Worm (Caenorhabditis elegans): Measurements from ENCODE around the gene glb-34.

The glb-34 gene

DNA sequence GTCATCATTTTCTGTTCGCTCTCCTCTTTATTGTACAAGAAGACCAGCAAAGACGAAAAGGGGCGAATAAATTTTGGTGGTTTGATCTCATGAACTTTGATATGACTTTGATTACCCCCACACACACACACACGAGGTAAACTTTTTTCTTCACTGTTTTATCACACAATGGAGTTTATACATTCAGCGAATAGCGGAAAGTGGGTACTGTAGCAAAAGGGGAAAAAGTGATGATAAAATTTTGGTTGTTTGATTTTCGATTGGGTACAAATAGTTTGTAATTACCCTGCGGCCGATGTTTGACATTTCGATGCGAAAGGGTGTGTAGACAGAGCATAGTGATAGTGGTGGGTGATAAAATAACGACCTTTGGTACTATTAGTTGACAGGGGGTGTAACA, 21.7 kb upstream of the glb-34 start:
- TF ChIP-seq sdz-12 (GFP tag; optimal IDR thresholded peaks at IDR 0.05) (no peak), ztf-11 (tag; optimal IDR thresholded peaks at IDR 0.05) (no peak), T20F7.1 (GFP tag; optimal IDR thresholded peaks at IDR 0.05) (peak; percentile 80), unc-130 (GFP tag; optimal IDR thresholded peaks at IDR 0.05) (no peak), nhr-48 (tag; optimal IDR thresholded peaks at IDR 0.05) (peak; percentile 99), tra-1 (GFP tag; IDR thresholded peaks at IDR 0.05) (no peak; the same call in 1 of the 2 replicates), zip-2 (tag; optimal IDR thresholded peaks at IDR 0.05) (peak; percentile 61), F26F4.8 (GFP tag; conservative IDR thresholded peaks at IDR 0.05) (no peak), nhr-76 (tag; optimal IDR thresholded peaks at IDR 0.05) (peak; percentile 73), nhr-77 (tag; optimal IDR thresholded peaks at IDR 0.05) (peak; percentile 97), arid-1 (GFP tag; conservative IDR thresholded peaks at IDR 0.05) (no peak), madf-5 (GFP tag; IDR thresholded peaks at IDR 0.05) (no peak), spr-3 (GFP tag; optimal IDR thresholded peaks at IDR 0.05) (no peak), ztf-7 (tag; optimal IDR thresholded peaks at IDR 0.05) (peak; percentile 45), mes-2 (tag; optimal IDR thresholded peaks at IDR 0.05; ENCODE audit: poor library complexity, severe bottlenecking) (no peak), ceh-20 (GFP tag; IDR thresholded peaks at IDR 0.05) (peak; percentile 74), snpc-4 (tag; optimal IDR thresholded peaks at IDR 0.05) (no peak), D1046.2 (GFP tag; IDR thresholded peaks at IDR 0.05) (no peak), lin-15B (tag; optimal IDR thresholded peaks at IDR 0.05) (no peak), gei-8 (GFP tag; optimal IDR thresholded peaks at IDR 0.05) (no peak), lir-3 (tag; optimal IDR thresholded peaks at IDR 0.05) (no peak), nhr-25 (tag; optimal IDR thresholded peaks at IDR 0.05; ENCODE audit: borderline replicate concordance, insufficient read depth) (peak; percentile 94), T26A8.4 (GFP tag; IDR thresholded peaks at IDR 0.05) (no peak), hif-1 (tag; optimal IDR thresholded peaks at IDR 0.05) (no peak), dmd-6 (GFP tag; IDR thresholded peaks at IDR 0.05) (peak; percentile 100), hlh-11 (tag; optimal IDR thresholded peaks at IDR 0.05) (peak; percentile 99), madf-9 (GFP tag; conservative IDR thresholded peaks at IDR 0.05) (no peak), zfp-3 (GFP tag; conservative IDR thresholded peaks at IDR 0.05) (0 out of 2 replicates have a peak, but pooled peaks have one; percentile 58), hlh-30 (tag; optimal IDR thresholded peaks at IDR 0.05; ENCODE audit: insufficient read depth) (peak; percentile 92), mdl-1 (tag; optimal IDR thresholded peaks at IDR 0.05) (peak; percentile 83 to 99), nhr-237 (tag; optimal IDR thresholded peaks at IDR 0.05) (peak; percentile 7), aly-2 (tag; optimal IDR thresholded peaks at IDR 0.05) (no peak), F37D6.2 (tag; optimal IDR thresholded peaks at IDR 0.05) (no peak), ceh-62 (tag; optimal IDR thresholded peaks at IDR 0.05) (no peak), fkh-10 (GFP tag; optimal IDR thresholded peaks at IDR 0.05) (no peak), set-16 (GFP tag; IDR thresholded peaks at IDR 0.05) (no peak), unc-62 (GFP tag; optimal IDR thresholded peaks at IDR 0.05 in 1 of 2) (peak; percentile 84 to 98), unc-62 (tag; optimal IDR thresholded peaks at IDR 0.05) (no peak), dpl-1 (GFP tag; optimal IDR thresholded peaks at IDR 0.05) (peak; percentile 41), cey-2 (tag; optimal IDR thresholded peaks at IDR 0.05; ENCODE audit: borderline replicate concordance, insufficient read depth) (peak; percentile 92), unc-39 (tag; optimal IDR thresholded peaks at IDR 0.05) (no peak), snpc-1.2 (GFP tag; IDR thresholded peaks at IDR 0.05) (no peak), rbr-2 (tag; optimal IDR thresholded peaks at IDR 0.05) (peak; percentile 58), spr-1 (tag; optimal IDR thresholded peaks at IDR 0.05) (peak; percentile 32), fos-1 (tag; optimal IDR thresholded peaks at IDR 0.05) (peak; percentile 86), daf-19 (GFP tag; conservative IDR thresholded peaks at IDR 0.05) (no peak), nhr-10 (tag; optimal IDR thresholded peaks at IDR 0.05) (peak; percentile 95), F44E2.7 (GFP tag; IDR thresholded peaks at IDR 0.05) (no peak), lsy-2 (tag; optimal IDR thresholded peaks at IDR 0.05) (peak; percentile 85 to 96), dmd-8 (GFP tag; IDR thresholded peaks at IDR 0.05) (no peak), nhr-6 (tag; optimal IDR thresholded peaks at IDR 0.05) (peak; percentile 94), nhr-28 (tag; optimal IDR thresholded peaks at IDR 0.05) (peak; percentile 99)
